Fruit fly (Drosophila melanogaster) whole organism: Measurements from ENCODE around the gene CG14864.

Source experiments
- CG8478 ChIP-seq: fragments of >200 bp; optimal IDR thresholded peaks from 2 replicates; lab custom pipeline; 2018; ENCODE audit warnings: inconsistent platforms
- Dll ChIP-seq: fragments of >200 bp; optimal IDR thresholded peaks from 2 replicates; lab custom pipeline; 2017
- EcR ChIP-seq, 2 experiments: fragments of >200 bp; optimal IDR thresholded peaks; 2 replicates each; lab custom pipeline; 2017; ENCODE audit warnings: missing biosample characterization in 2 of 2, missing genetic modification characterization in 2 of 2, missing genetic modification reagents in 2 of 2
- pan ChIP-seq: fragments of >200 bp; optimal IDR thresholded peaks from 2 replicates; lab custom pipeline; 2017
- psq ChIP-seq: fragments of >200 bp; optimal IDR thresholded peaks from 2 replicates; lab custom pipeline; 2017
- usp ChIP-seq: fragments of >200 bp; optimal IDR thresholded peaks from 2 replicates; lab custom pipeline; 2017; ENCODE audit warnings: missing biosample characterization, missing genetic modification characterization, mixed read lengths

dm6 chr3R:15277926-15278869 lies 9.9 kb upstream of the CG14864 start, which contains the start of the genes MRG15 and Tm1:
- no peak for TF ChIP-seq usp (GFP tag; lab: Kevin White, UChicago)
- TF ChIP-seq pan (lab: Kevin White, UChicago) = peak; percentile 77
- no peak for TF ChIP-seq EcR (GFP tag; optimal IDR thresholded peaks at IDR 0.05; lab: Kevin White, UChicago)
- no peak for TF ChIP-seq Dll
- TF ChIP-seq psq (lab: Kevin White, UChicago) = no peak
- no peak for TF ChIP-seq CG8478 (lab: Kevin White, UChicago)
